Fruit fly (Drosophila melanogaster) whole organism, embryonic: ENCODE data around the gene wfs1.
A peak's percentile ranks its signal among the peaks of the same experiment; 100 is the strongest.

ENCODE experiments used
- CG10431 ChIP-seq: fragments of 200-800 bp; sonication (Bioruptor generic); optimal IDR thresholded peaks from 3 replicates; lab custom pipeline; 2018; ENCODE audit warnings: missing biosample characterization, mild to moderate bottlenecking, missing genetic modification characterization
- CG12104 ChIP-seq: fragments of 200-800 bp; sonication (Bioruptor generic); optimal IDR thresholded peaks from 3 replicates; lab custom pipeline; 2016; ENCODE audit warnings: missing biosample characterization, missing genetic modification characterization
- CG12391 ChIP-seq: fragments of 200-800 bp; sonication (Bioruptor generic); optimal IDR thresholded peaks from 3 replicates; lab custom pipeline; 2018; ENCODE audit warnings: missing biosample characterization, mild to moderate bottlenecking, missing genetic modification characterization, moderate library complexity
- CG15514 ChIP-seq: fragments of 200-800 bp; sonication (Bioruptor generic); optimal IDR thresholded peaks from 3 replicates; lab custom pipeline; 2017; ENCODE audit warnings: missing biosample characterization, missing genetic modification characterization, mild to moderate bottlenecking, moderate library complexity, missing genetic modification reagents
- CG17361 ChIP-seq: fragments of 200-800 bp; sonication (Bioruptor generic); IDR thresholded peaks from 3 replicates; pipeline ENCODE4 v1.3.6; 2022; ENCODE audit warnings: missing biosample characterization, missing genetic modification characterization
- CG2712 ChIP-seq: fragments of 200-800 bp; optimal IDR thresholded peaks from 3 replicates; lab custom pipeline; 2019; ENCODE audit warnings: missing biosample characterization, mild to moderate bottlenecking, missing genetic modification characterization, moderate library complexity
- CG3163 ChIP-seq: fragments of 200-800 bp; sonication (Bioruptor generic); optimal IDR thresholded peaks from 3 replicates; lab custom pipeline; 2016; ENCODE audit warnings: missing biosample characterization, missing genetic modification characterization
- CG32767 ChIP-seq: fragments of 200-800 bp; sonication (Bioruptor generic); IDR thresholded peaks from 2 replicates; pipeline ENCODE4 v1.3.6; 2022; ENCODE audit warnings: missing biosample characterization, missing genetic modification characterization
- CG3281 ChIP-seq: fragments of 200-800 bp; sonication (Bioruptor generic); optimal IDR thresholded peaks from 3 replicates; lab custom pipeline; 2017; ENCODE audit warnings: missing biosample characterization, mild to moderate bottlenecking, missing genetic modification characterization
- CG34422 ChIP-seq: fragments of 200-800 bp; sonication (Bioruptor generic); IDR thresholded peaks from 3 replicates; pipeline ENCODE4 v1.3.6; 2022; ENCODE audit warnings: missing biosample characterization, missing genetic modification characterization
- CG6791 ChIP-seq: fragments of 200-800 bp; sonication (Bioruptor generic); IDR thresholded peaks from 3 replicates; pipeline ENCODE4 v1.3.6; 2022; ENCODE audit warnings: missing biosample characterization, missing genetic modification characterization; ENCODE audit not compliant: partially characterized antibody
- CG7556 ChIP-seq: fragments of 200-800 bp; sonication (Bioruptor generic); optimal IDR thresholded peaks from 2 replicates; lab custom pipeline; 2017; ENCODE audit warnings: missing biosample characterization, mild to moderate bottlenecking, missing genetic modification characterization
- CG7745 ChIP-seq: fragments of 200-800 bp; sonication (Bioruptor generic); optimal IDR thresholded peaks from 2 replicates; lab custom pipeline; 2018; ENCODE audit warnings: missing biosample characterization, mild to moderate bottlenecking, missing genetic modification characterization, moderate library complexity
- CG7839 ChIP-seq: fragments of 200-800 bp; sonication (Bioruptor generic); optimal IDR thresholded peaks from 3 replicates; lab custom pipeline; 2018; ENCODE audit warnings: missing biosample characterization, mild to moderate bottlenecking, missing genetic modification characterization, moderate library complexity
- CG7928 ChIP-seq: fragments of 200-800 bp; sonication (Bioruptor generic); optimal IDR thresholded peaks from 2 replicates; lab custom pipeline; 2017; ENCODE audit warnings: missing biosample characterization, mild to moderate bottlenecking, missing genetic modification characterization
- CG7963 ChIP-seq: fragments of 200-800 bp; sonication (Bioruptor generic); IDR thresholded peaks from 3 replicates; pipeline ENCODE4 v1.3.6; 2022; ENCODE audit warnings: missing biosample characterization, missing genetic modification characterization; ENCODE audit not compliant: partially characterized antibody
- CG8290 ChIP-seq, 3 experiments: fragments of 200-800 bp; sonication (Bioruptor generic); optimal IDR thresholded peaks; 2 replicates each; lab custom pipeline; 2016 to 2019; ENCODE audit warnings: missing biosample characterization in 3 of 3, missing genetic modification characterization in 3 of 3, mild to moderate bottlenecking in 2 of 3, moderate library complexity in 1 of 3
- CG9609 ChIP-seq: fragments of 200-800 bp; sonication (Bioruptor generic); optimal IDR thresholded peaks from 3 replicates; lab custom pipeline; 2016; ENCODE audit warnings: missing biosample characterization, missing genetic modification characterization
- Dll ChIP-seq: fragments of 200-800 bp; sonication (Bioruptor generic); IDR thresholded peaks from 4 replicates; pipeline ENCODE4 v1.3.6; 2022; ENCODE audit warnings: missing biosample characterization, missing genetic modification characterization; ENCODE audit not compliant: partially characterized antibody
- Drgx ChIP-seq: fragments of 200-800 bp; sonication (Bioruptor generic); IDR thresholded peaks from 2 replicates; pipeline ENCODE4 v1.3.6; 2022; ENCODE audit warnings: missing biosample characterization, missing genetic modification characterization
- Fer1 ChIP-seq: fragments of 200-800 bp; sonication (Bioruptor generic); optimal IDR thresholded peaks from 2 replicates; lab custom pipeline; 2017; ENCODE audit warnings: missing biosample characterization, mild to moderate bottlenecking, missing genetic modification characterization
- Nf-YC ChIP-seq: fragments of 200-800 bp; optimal IDR thresholded peaks from 3 replicates; lab custom pipeline; 2019; ENCODE audit warnings: missing biosample characterization, mild to moderate bottlenecking, missing genetic modification characterization, moderate library complexity
- Pdp1 ChIP-seq, 2 experiments: fragments of 200-800 bp; sonication (Bioruptor generic); optimal IDR thresholded peaks; 3 replicates each; lab custom pipeline; 2016; ENCODE audit warnings: missing biosample characterization in 2 of 2, missing genetic modification characterization in 2 of 2, mild to moderate bottlenecking in 1 of 2, moderate library complexity in 1 of 2
- Scr ChIP-seq: fragments of 200-800 bp; sonication (Bioruptor generic); IDR thresholded peaks from 2 replicates; pipeline ENCODE4 v1.3.6; 2022; ENCODE audit warnings: missing biosample characterization, missing genetic modification characterization; ENCODE audit not compliant: partially characterized antibody
- Stat92E ChIP-seq, 3 experiments: fragments of >200 bp in 2 of 3; fragments of 200-800 bp in 1 of 3; sonication (Bioruptor generic) in 1 of 3; optimal IDR thresholded peaks; 2 replicates each; lab custom pipeline; 2017 to 2019; ENCODE audit warnings: missing biosample characterization in 3 of 3, missing genetic modification characterization in 3 of 3, mild to moderate bottlenecking in 1 of 3, moderate library complexity in 1 of 3
- Tbp ChIP-seq: fragments of >200 bp; optimal IDR thresholded peaks from 2 replicates; lab custom pipeline; 2018; ENCODE audit warnings: missing biosample characterization, missing genetic modification characterization
- Trl ChIP-seq, 3 experiments: fragments of >200 bp in 2 of 3; fragments of 200-800 bp in 1 of 3; sonication (Bioruptor generic) in 1 of 3; optimal IDR thresholded peaks; 2 replicates in 1 of 3; 3 replicates in 2 of 3; lab custom pipeline; 2016 to 2017; ENCODE audit warnings: missing biosample characterization in 1 of 3, missing genetic modification characterization in 1 of 3
- Xbp1 ChIP-seq: fragments of 200-800 bp; sonication (Bioruptor generic); optimal IDR thresholded peaks from 3 replicates; lab custom pipeline; 2016; ENCODE audit warnings: missing biosample characterization, mild to moderate bottlenecking, missing genetic modification characterization
- YL-1 ChIP-seq: fragments of 200-800 bp; sonication (Bioruptor generic); optimal IDR thresholded peaks from 3 replicates; lab custom pipeline; 2017; ENCODE audit warnings: missing biosample characterization, mild to moderate bottlenecking, missing genetic modification characterization
- ash1 ChIP-seq: fragments of 200-800 bp; sonication (Bioruptor generic); optimal IDR thresholded peaks from 2 replicates; lab custom pipeline; 2018; ENCODE audit warnings: missing biosample characterization, mild to moderate bottlenecking, missing genetic modification characterization
- bab2 ChIP-seq: fragments of 200-800 bp; sonication (Bioruptor generic); optimal IDR thresholded peaks from 2 replicates; lab custom pipeline; 2016; ENCODE audit warnings: missing biosample characterization, missing genetic modification characterization
- crc ChIP-seq: fragments of 200-800 bp; sonication (Bioruptor generic); optimal IDR thresholded peaks from 2 replicates; lab custom pipeline; 2016; ENCODE audit warnings: missing biosample characterization, missing genetic modification characterization
- en ChIP-seq: fragments of 200-800 bp; sonication (Bioruptor generic); optimal IDR thresholded peaks from 2 replicates; lab custom pipeline; 2016; ENCODE audit warnings: missing biosample characterization, missing genetic modification characterization
- exex ChIP-seq: fragments of 200-800 bp; sonication (Bioruptor generic); optimal IDR thresholded peaks from 4 replicates; lab custom pipeline; 2018; ENCODE audit warnings: missing biosample characterization, mild to moderate bottlenecking, missing genetic modification characterization, moderate library complexity
- fd64A ChIP-seq: fragments of 200-800 bp; sonication (Bioruptor generic); optimal IDR thresholded peaks from 3 replicates; lab custom pipeline; 2018; ENCODE audit warnings: missing biosample characterization, mild to moderate bottlenecking, missing genetic modification characterization
- gcm2 ChIP-seq: fragments of 200-800 bp; sonication (Bioruptor generic); optimal IDR thresholded peaks from 2 replicates; lab custom pipeline; 2016; ENCODE audit warnings: missing biosample characterization, missing genetic modification characterization
- gem ChIP-seq: fragments of 200-800 bp; sonication (Bioruptor generic); optimal IDR thresholded peaks from 2 replicates; lab custom pipeline; 2019; ENCODE audit warnings: missing biosample characterization, mild to moderate bottlenecking, missing genetic modification characterization, moderate library complexity
- jumu ChIP-seq: fragments of 200-800 bp; sonication (Bioruptor generic); optimal IDR thresholded peaks from 3 replicates; lab custom pipeline; 2016; ENCODE audit warnings: missing biosample characterization, missing genetic modification characterization
- lab ChIP-seq: fragments of 200-800 bp; sonication (Bioruptor generic); optimal IDR thresholded peaks from 3 replicates; lab custom pipeline; 2017; ENCODE audit warnings: missing biosample characterization, missing genetic modification characterization, mild to moderate bottlenecking, moderate library complexity, missing genetic modification reagents
- lola ChIP-seq, 3 experiments: fragments of >200 bp in 2 of 3; fragments of 200-800 bp in 1 of 3; sonication (Bioruptor generic) in 1 of 3; optimal IDR thresholded peaks; 2 replicates each; lab custom pipeline; 2017 to 2019; ENCODE audit warnings: missing biosample characterization in 3 of 3, missing genetic modification characterization in 3 of 3, mild to moderate bottlenecking in 1 of 3, moderate library complexity in 1 of 3
- mld ChIP-seq: fragments of 200-800 bp; sonication (Bioruptor generic); IDR thresholded peaks from 3 replicates; pipeline ENCODE4 v1.3.6; 2022; ENCODE audit warnings: missing biosample characterization, missing genetic modification characterization; ENCODE audit not compliant: partially characterized antibody
- nom ChIP-seq: fragments of 200-800 bp; sonication (Bioruptor generic); optimal IDR thresholded peaks from 2 replicates; lab custom pipeline; 2017; ENCODE audit warnings: missing biosample characterization, missing genetic modification characterization, mild to moderate bottlenecking, moderate library complexity, missing genetic modification reagents
- p53 ChIP-seq: fragments of 200-800 bp; sonication (Bioruptor generic); optimal IDR thresholded peaks from 2 replicates; lab custom pipeline; 2016; ENCODE audit warnings: missing biosample characterization, missing genetic modification characterization
- rib ChIP-seq: fragments of 200-800 bp; sonication (Bioruptor generic); IDR thresholded peaks from 2 replicates; pipeline ENCODE4 v1.3.6; 2022; ENCODE audit warnings: missing biosample characterization, missing genetic modification characterization
- sna ChIP-seq: fragments of 200-800 bp; sonication (Bioruptor generic); IDR thresholded peaks from 2 replicates; pipeline ENCODE4 v1.3.6; 2022; ENCODE audit warnings: missing biosample characterization, missing genetic modification characterization; ENCODE audit not compliant: partially characterized antibody
- stwl ChIP-seq: fragments of 200-800 bp; sonication (Bioruptor generic); optimal IDR thresholded peaks from 3 replicates; lab custom pipeline; 2018; ENCODE audit warnings: missing biosample characterization, mild to moderate bottlenecking, missing genetic modification characterization, moderate library complexity
- tup ChIP-seq: fragments of 200-800 bp; sonication (Bioruptor generic); optimal IDR thresholded peaks from 2 replicates; lab custom pipeline; 2016; ENCODE audit warnings: missing biosample characterization, mild to moderate bottlenecking, missing genetic modification characterization, moderate library complexity
- zfh1 ChIP-seq: fragments of 200-800 bp; sonication (Bioruptor generic); IDR thresholded peaks from 3 replicates; pipeline ENCODE4 v1.3.6; 2022; ENCODE audit warnings: missing biosample characterization, missing genetic modification characterization

Gene wfs1

DNA sequence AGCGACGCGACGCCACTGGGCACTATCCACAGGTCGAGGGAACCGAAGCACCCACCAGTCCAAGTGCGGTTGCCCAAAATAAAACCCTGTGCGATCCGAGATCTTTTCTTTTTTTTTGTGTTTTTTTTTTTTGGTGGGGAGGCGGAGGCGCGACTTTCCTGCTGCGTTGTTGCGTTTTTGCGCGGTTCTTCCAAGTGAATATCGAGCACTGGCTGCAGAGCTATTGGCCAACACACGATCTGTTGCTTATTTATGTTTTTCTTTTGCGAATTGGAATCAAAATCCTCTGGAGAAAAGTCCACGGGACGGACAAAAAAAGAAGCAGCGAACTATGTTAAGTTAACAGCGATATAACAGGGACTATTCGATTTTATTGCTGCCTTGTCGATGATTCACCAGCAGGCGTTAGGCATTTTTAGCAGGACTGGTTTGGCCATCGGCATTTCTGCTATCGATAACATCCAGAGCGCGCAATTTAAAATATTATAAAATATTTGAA, 30.7 kb upstream of the wfs1 start, which contains the start of gene wge (continued):
- no peak for TF ChIP-seq lab
- no peak for TF ChIP-seq CG10431
- TF ChIP-seq fd64A, result no peak
- no peak for TF ChIP-seq CG32767
- TF ChIP-seq Nf-YC (tag; lab: Kevin White, UChicago), result no peak
- peak; percentile 16 for TF ChIP-seq Fer1 (GFP tag; lab: Kevin White, UChicago)
- TF ChIP-seq lola (GFP tag; optimal IDR thresholded peaks at IDR 0.05; lab: Kevin White, UChicago), result no peak
- TF ChIP-seq jumu (GFP tag; lab: Kevin White, UChicago), result no peak
- peak; percentile 38 for TF ChIP-seq CG15514 (GFP tag; lab: Kevin White, UChicago)
- TF ChIP-seq CG7745 (tag; lab: Kevin White, UChicago), result no peak
- TF ChIP-seq Pdp1 (GFP tag; optimal IDR thresholded peaks at IDR 0.05; lab: Kevin White, UChicago), result peak in 1 of 2 experiments; percentile 43
- no peak for TF ChIP-seq CG7556 (GFP tag; lab: Kevin White, UChicago)
- no peak for TF ChIP-seq CG9609 (GFP tag; lab: Kevin White, UChicago)
- no peak for TF ChIP-seq CG8290 (GFP tag; optimal IDR thresholded peaks at IDR 0.05; lab: Kevin White, UChicago)
- TF ChIP-seq CG8290 (tag; optimal IDR thresholded peaks at IDR 0.05; lab: Kevin White, UChicago), result no peak
- TF ChIP-seq p53, result no peak
- TF ChIP-seq ash1, result no peak
- TF ChIP-seq CG3281 (GFP tag; lab: Kevin White, UChicago), result no peak
- peak; percentile 95 for TF ChIP-seq nom (GFP tag; lab: Kevin White, UChicago)
- peak; percentile 40; the same call in 1 of the 2 replicates for TF ChIP-seq Drgx (GFP tag; lab: Robert Waterston, UW)
- TF ChIP-seq Scr, result peak; percentile 64
- no peak for TF ChIP-seq CG12391 (tag; lab: Kevin White, UChicago)
- peak; percentile 62 for TF ChIP-seq YL-1 (GFP tag; lab: Kevin White, UChicago)
- TF ChIP-seq CG7928 (GFP tag; lab: Kevin White, UChicago), result no peak
- no peak for TF ChIP-seq CG17361
- no peak for TF ChIP-seq bab2 (GFP tag; lab: Kevin White, UChicago)
- TF ChIP-seq Tbp (GFP tag; lab: Kevin White, UChicago), result no peak
- TF ChIP-seq CG7963 (GFP tag; lab: Robert Waterston, UW), result peak; percentile 55; the same call in 1 of the 3 replicates
- no peak for TF ChIP-seq CG3163 (GFP tag; lab: Kevin White, UChicago)
- no peak for TF ChIP-seq CG12104 (GFP tag; lab: Kevin White, UChicago)
- TF ChIP-seq tup, result no peak
- peak; percentile 71; the same call in 3 of the 4 replicates for TF ChIP-seq Dll (GFP tag; lab: Robert Waterston, UW)
- no peak for TF ChIP-seq CG7839 (tag; lab: Kevin White, UChicago)
- TF ChIP-seq en, result no peak
- TF ChIP-seq Trl (optimal IDR thresholded peaks at IDR 0.05; lab: Kevin White, UChicago), result no peak
- no peak for TF ChIP-seq Trl (GFP tag; optimal IDR thresholded peaks at IDR 0.05; lab: Kevin White, UChicago)
- TF ChIP-seq gcm2 (GFP tag; lab: Kevin White, UChicago), result no peak
- peak; percentile 55; the same call in 1 of the 3 replicates for TF ChIP-seq mld (GFP tag; lab: Robert Waterston, UW)
- peak; percentile 7 for TF ChIP-seq CG2712 (tag; lab: Kevin White, UChicago)
- no peak for TF ChIP-seq crc (GFP tag; lab: Kevin White, UChicago)
- TF ChIP-seq CG34422, result no peak
- peak; percentile 74 for TF ChIP-seq CG6791
- TF ChIP-seq gem (tag; lab: Kevin White, UChicago), result no peak
- TF ChIP-seq Xbp1 (GFP tag; lab: Kevin White, UChicago), result no peak
- no peak for TF ChIP-seq zfh1 (GFP tag; lab: Robert Waterston, UW)
- TF ChIP-seq sna (GFP tag; lab: Robert Waterston, UW), result no peak; the same call in 1 of the 2 replicates
- peak; percentile 48 for TF ChIP-seq stwl
- TF ChIP-seq exex (tag; lab: Kevin White, UChicago), result no peak
- TF ChIP-seq Stat92E (GFP tag; optimal IDR thresholded peaks at IDR 0.05; lab: Kevin White, UChicago), result no peak
- TF ChIP-seq rib (GFP tag; lab: Robert Waterston, UW), result no peak
